Worm (Caenorhabditis elegans): ENCODE measurements around the gene Y39E4B.11.

Y39E4B.11 gene

ce11 chrIII:13204682-13205081 lies at the start of gene Y39E4B.11:
Gene Y39E4B.11, plus strand, starts transcription at chrIII:13204982.
- TF ChIP-seq ref-1 (GFP tag; conservative IDR thresholded peaks at IDR 0.05) (no peak), T22C8.4 (GFP tag; IDR thresholded peaks at IDR 0.05) (no peak), flt-1 (GFP tag; IDR thresholded peaks at IDR 0.05) (no peak), med-1 (GFP tag; optimal IDR thresholded peaks at IDR 0.05; ENCODE audit: insufficient read depth) (no peak), ztf-23 (GFP tag; IDR thresholded peaks at IDR 0.05) (no peak), klf-2 (GFP tag; conservative IDR thresholded peaks at IDR 0.05) (no peak), cog-1 (tag; optimal IDR thresholded peaks at IDR 0.05) (no peak), tab-1 (GFP tag; IDR thresholded peaks at IDR 0.05) (no peak), ztf-29 (GFP tag; IDR thresholded peaks at IDR 0.05) (no peak)

ce11 chrIII:13160636-13161035 lies 44.1 kb upstream of the Y39E4B.11 start:
- peak; percentile 55; the same call in 1 of the 2 replicates for TF ChIP-seq ztf-23 (GFP tag; IDR thresholded peaks at IDR 0.05)
- no peak for TF ChIP-seq med-1 (GFP tag; optimal IDR thresholded peaks at IDR 0.05; ENCODE audit: insufficient read depth)
- no peak for TF ChIP-seq flt-1 (GFP tag; IDR thresholded peaks at IDR 0.05)

DNA sequence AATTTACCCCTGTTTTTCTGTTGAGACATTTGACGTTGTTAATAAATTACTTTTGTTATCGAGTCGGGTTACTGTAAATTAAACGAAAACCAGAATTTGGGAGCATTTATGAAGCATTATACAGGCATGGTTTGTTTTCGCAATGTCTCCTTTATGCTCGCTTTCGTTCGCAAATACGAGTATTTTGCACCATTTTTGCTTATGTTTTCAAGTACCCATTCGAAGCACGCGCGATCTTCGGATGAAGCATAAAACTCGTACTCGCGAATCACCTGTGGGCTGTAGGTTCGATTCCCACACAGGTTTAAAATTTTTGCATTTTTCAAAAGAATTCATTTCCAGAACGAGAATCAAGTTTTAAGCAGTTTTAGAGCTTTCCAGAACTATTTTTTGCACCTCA lies 39.9 kb upstream of the Y39E4B.11 start:
- TF ChIP-seq ztf-29 (GFP tag; IDR thresholded peaks at IDR 0.05) = no peak
- TF ChIP-seq flt-1 (GFP tag; IDR thresholded peaks at IDR 0.05) = no peak
- TF ChIP-seq klf-2 (GFP tag; conservative IDR thresholded peaks at IDR 0.05) = no peak
- TF ChIP-seq cog-1 (tag; optimal IDR thresholded peaks at IDR 0.05) = no peak
- no peak for TF ChIP-seq T22C8.4 (GFP tag; IDR thresholded peaks at IDR 0.05)
- no peak for TF ChIP-seq ref-1 (GFP tag; conservative IDR thresholded peaks at IDR 0.05)
- TF ChIP-seq tab-1 (GFP tag; IDR thresholded peaks at IDR 0.05) = no peak
- TF ChIP-seq med-1 (GFP tag; optimal IDR thresholded peaks at IDR 0.05; ENCODE audit: insufficient read depth) = no peak
- no peak for TF ChIP-seq ztf-23 (GFP tag; IDR thresholded peaks at IDR 0.05)

- TF ChIP-seq cog-1 (tag; optimal IDR thresholded peaks at IDR 0.05) (no peak), tab-1 (GFP tag; IDR thresholded peaks at IDR 0.05) (no peak), T22C8.4 (GFP tag; IDR thresholded peaks at IDR 0.05) (no peak), ref-1 (GFP tag; conservative IDR thresholded peaks at IDR 0.05) (no peak), flt-1 (GFP tag; IDR thresholded peaks at IDR 0.05) (no peak), ztf-23 (GFP tag; IDR thresholded peaks at IDR 0.05) (no peak), ztf-29 (GFP tag; IDR thresholded peaks at IDR 0.05) (no peak), klf-2 (GFP tag; conservative IDR thresholded peaks at IDR 0.05) (no peak), med-1 (GFP tag; optimal IDR thresholded peaks at IDR 0.05; ENCODE audit: insufficient read depth) (no peak)
Measured at ce11 chrIII:13169464-13169966, 35.3 kb upstream of the Y39E4B.11 start, which contains the start of the genes snpc-1.2 and Y39E4B.5. Gene snpc-1.2, minus strand, starts transcription at chrIII:13169541. Gene Y39E4B.5, plus strand, starts transcription at chrIII:13169916.

- TF ChIP-seq T22C8.4 (GFP tag; IDR thresholded peaks at IDR 0.05) = no peak
- no peak for TF ChIP-seq flt-1 (GFP tag; IDR thresholded peaks at IDR 0.05)
- TF ChIP-seq klf-2 (GFP tag; conservative IDR thresholded peaks at IDR 0.05) = no peak
- no peak for TF ChIP-seq med-1 (GFP tag; optimal IDR thresholded peaks at IDR 0.05; ENCODE audit: insufficient read depth)
- no peak for TF ChIP-seq ztf-29 (GFP tag; IDR thresholded peaks at IDR 0.05)
- no peak for TF ChIP-seq cog-1 (tag; optimal IDR thresholded peaks at IDR 0.05)
- no peak for TF ChIP-seq ztf-23 (GFP tag; IDR thresholded peaks at IDR 0.05)
- TF ChIP-seq tab-1 (GFP tag; IDR thresholded peaks at IDR 0.05) = no peak
- TF ChIP-seq ref-1 (GFP tag; conservative IDR thresholded peaks at IDR 0.05) = no peak
Measured at ce11 chrIII:13173687-13174086, 31.1 kb upstream of the Y39E4B.11 start.

DNA sequence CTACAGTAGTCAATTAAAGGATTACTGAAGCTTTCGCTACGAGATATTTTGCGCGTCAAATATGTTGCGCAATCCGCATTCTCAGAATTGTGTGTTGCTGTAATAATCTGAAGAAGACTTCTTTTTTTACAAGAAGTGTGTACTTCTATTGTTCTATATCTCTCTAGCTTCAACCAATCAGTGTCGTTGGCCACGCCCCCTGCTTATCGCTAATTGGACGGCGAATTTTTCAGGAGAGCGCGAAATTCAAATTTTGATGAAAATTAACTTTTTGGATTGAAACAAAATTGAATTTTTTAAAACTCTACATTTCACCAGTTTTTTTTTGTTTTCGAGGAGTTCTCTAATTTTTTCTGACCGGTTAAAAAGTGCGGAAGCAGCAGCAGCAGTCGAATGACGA lies 27.9 kb upstream of the Y39E4B.11 start:
- no peak for TF ChIP-seq T22C8.4 (GFP tag; IDR thresholded peaks at IDR 0.05)
- TF ChIP-seq ref-1 (GFP tag; conservative IDR thresholded peaks at IDR 0.05) = no peak
- no peak for TF ChIP-seq ztf-29 (GFP tag; IDR thresholded peaks at IDR 0.05)
- TF ChIP-seq flt-1 (GFP tag; IDR thresholded peaks at IDR 0.05) = no peak

- TF ChIP-seq ztf-29 (GFP tag; IDR thresholded peaks at IDR 0.05) (peak; percentile 74), tab-1 (GFP tag; IDR thresholded peaks at IDR 0.05) (no peak), cog-1 (tag; optimal IDR thresholded peaks at IDR 0.05) (peak; percentile 63), ztf-23 (GFP tag; IDR thresholded peaks at IDR 0.05) (no peak), flt-1 (GFP tag; IDR thresholded peaks at IDR 0.05) (no peak)
Measured at ce11 chrIII:13182003-13182402, 22.8 kb upstream of the Y39E4B.11 start.

DNA sequence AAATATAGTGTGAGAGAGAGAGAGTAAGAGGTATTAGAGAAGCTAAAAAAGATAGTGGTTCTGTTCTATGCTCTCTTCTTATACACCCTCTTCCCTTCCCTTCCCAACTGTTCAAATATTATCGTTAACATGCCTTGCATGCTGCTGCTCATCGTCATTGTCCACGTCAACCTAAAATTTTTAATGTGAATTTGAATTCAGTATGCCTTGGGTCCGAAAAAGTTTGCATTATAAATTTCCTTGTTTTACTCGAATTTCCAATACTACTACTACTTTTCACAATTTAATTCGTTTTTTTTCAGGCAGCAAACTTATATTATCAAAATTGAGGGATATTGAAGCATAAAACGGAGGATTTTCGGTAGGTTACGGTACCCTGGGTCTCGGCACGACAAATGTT lies 17.7 kb upstream of the Y39E4B.11 start, which contains the start of gene gly-5:
gly-5 (plus strand) TSS at position 301 of the 400 bp plus-strand sequence.
- TF ChIP-seq tab-1 (GFP tag; IDR thresholded peaks at IDR 0.05) (no peak), ref-1 (GFP tag; conservative IDR thresholded peaks at IDR 0.05) (no peak), cog-1 (tag; optimal IDR thresholded peaks at IDR 0.05) (no peak)

- TF ChIP-seq cog-1 (tag; optimal IDR thresholded peaks at IDR 0.05) (peak; percentile 33), ztf-23 (GFP tag; IDR thresholded peaks at IDR 0.05) (0 out of 2 replicates have a peak, but pooled peaks have one; percentile 47), klf-2 (GFP tag; conservative IDR thresholded peaks at IDR 0.05) (no peak)
Measured at ce11 chrIII:13187773-13188172, 17.0 kb upstream of the Y39E4B.11 start.

DNA sequence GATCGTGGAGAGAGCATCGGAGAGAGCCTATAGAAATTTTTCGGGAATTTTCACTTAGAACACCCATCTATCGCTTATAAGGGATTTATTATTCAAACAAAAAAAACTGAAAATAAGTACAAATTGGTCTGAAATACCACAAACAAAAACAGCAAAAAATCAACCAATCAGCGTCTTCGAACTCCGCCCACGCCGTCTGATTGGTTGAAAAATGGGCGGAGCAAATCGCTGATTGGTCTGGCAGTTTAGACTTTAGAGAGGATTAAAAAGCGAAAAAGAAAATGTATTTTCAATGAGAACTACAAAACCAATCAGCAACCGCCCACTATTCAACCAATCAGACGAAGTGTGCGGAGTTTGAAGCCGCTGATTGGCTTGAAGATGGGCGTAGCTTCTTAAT lies 3.7 kb upstream of the Y39E4B.11 start:
- TF ChIP-seq med-1 (GFP tag; optimal IDR thresholded peaks at IDR 0.05; ENCODE audit: insufficient read depth) = no peak
- no peak for TF ChIP-seq tab-1 (GFP tag; IDR thresholded peaks at IDR 0.05)
- no peak for TF ChIP-seq ztf-23 (GFP tag; IDR thresholded peaks at IDR 0.05)
- TF ChIP-seq klf-2 (GFP tag; conservative IDR thresholded peaks at IDR 0.05) = no peak
- no peak for TF ChIP-seq cog-1 (tag; optimal IDR thresholded peaks at IDR 0.05)
- TF ChIP-seq ref-1 (GFP tag; conservative IDR thresholded peaks at IDR 0.05) = no peak
- no peak for TF ChIP-seq flt-1 (GFP tag; IDR thresholded peaks at IDR 0.05)

DNA sequence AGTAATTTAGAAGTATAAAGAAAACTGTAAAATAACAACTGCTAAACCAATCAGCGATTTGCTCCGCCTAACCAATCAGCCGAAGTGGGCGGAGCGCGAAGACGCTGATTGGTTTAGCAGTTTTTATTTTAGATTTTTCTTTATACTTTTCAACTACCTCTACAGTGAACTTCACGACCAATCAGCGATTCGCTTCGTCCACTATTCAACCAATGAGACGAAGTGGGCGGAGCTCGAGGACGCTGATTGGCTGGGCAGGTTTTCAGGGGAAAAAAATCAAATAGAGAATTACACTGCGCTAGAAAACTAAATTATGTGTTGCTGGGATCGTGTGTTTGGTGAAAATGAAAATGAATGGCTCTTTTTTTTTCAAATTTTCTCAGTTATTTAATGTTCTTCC lies 2.9 kb upstream of the Y39E4B.11 start:
- TF ChIP-seq ztf-23 (GFP tag; IDR thresholded peaks at IDR 0.05) = no peak
- no peak for TF ChIP-seq med-1 (GFP tag; optimal IDR thresholded peaks at IDR 0.05; ENCODE audit: insufficient read depth)
- TF ChIP-seq cog-1 (tag; optimal IDR thresholded peaks at IDR 0.05) = no peak
- no peak for TF ChIP-seq ztf-29 (GFP tag; IDR thresholded peaks at IDR 0.05)
- no peak for TF ChIP-seq flt-1 (GFP tag; IDR thresholded peaks at IDR 0.05)
- no peak for TF ChIP-seq klf-2 (GFP tag; conservative IDR thresholded peaks at IDR 0.05)
- TF ChIP-seq ref-1 (GFP tag; conservative IDR thresholded peaks at IDR 0.05) = no peak
- TF ChIP-seq tab-1 (GFP tag; IDR thresholded peaks at IDR 0.05) = no peak
- TF ChIP-seq T22C8.4 (GFP tag; IDR thresholded peaks at IDR 0.05) = no peak
